Fruit fly (Drosophila melanogaster): Measurements from ENCODE around the gene Pc.

DNA sequence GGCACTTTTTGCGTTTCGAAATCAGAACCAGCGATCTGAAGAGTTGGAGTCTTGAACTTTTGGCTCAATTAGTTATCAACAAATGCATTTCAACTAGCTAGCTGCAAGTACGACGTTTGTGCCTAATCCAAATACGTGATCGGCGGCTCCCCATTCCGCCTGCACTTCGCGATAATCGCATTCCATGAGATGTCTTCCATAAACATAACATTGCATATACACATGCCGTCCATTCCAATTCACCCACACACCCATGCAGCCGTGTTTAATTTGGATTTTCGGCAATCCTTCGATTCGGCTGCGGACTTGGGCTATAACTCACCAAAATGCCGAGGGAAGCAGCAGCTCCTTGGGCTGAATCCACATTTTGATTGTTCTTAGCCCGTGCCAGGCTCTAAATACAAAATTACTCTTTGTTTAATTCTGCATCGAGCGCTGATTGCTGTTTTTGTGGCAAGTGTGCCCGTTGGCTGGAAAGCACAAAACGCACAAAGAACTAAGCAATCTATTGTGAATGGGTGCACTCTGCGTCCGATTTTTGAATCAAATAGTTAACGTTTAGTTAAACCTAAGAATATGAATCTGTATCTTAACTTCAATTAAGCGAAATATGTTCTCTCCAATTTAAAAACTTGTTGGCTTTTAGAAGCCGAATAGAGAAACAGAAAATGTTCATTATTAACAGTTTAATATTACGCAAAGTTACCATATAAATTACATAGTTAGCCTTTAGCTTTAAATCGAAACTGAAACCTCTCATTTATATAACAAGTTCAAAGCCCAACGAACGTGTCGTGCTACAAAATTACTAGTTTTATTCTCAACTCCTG is 25.6 kb upstream of the Pc start, which contains the start of the genes Tbc1d8-9 and CG32436:
- TF ChIP-seq CG8478 (optimal IDR thresholded peaks at IDR 0.05) (no peak), CTCF (optimal IDR thresholded peaks at IDR 0.05) (no peak)

Data from S2 (cell line).